Worm (Caenorhabditis elegans): ENCODE measurements around the gene srw-31.

srw-31 gene

DNA sequence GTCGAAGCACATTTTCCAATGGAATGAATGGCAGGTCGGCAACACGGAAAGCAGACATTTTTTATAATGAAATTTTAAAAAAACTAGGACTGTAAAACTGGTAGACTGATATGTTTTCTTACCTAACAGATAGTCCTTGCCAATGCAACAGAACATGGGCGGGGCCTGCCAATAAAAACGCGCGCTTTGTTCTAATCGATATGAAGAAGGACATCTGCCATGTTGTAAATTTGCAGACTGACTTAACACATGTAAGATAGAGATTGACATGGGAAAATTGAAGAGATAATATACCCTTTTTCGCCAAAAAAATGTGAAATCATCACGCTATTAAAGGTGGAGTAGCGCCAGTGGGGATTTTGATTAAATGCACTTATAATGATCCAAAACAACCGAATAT, 46.4 kb downstream of the srw-31 start, which contains the start of gene C38D9.8:
Gene C38D9.8 (minus strand): TSS at position 101 of the 400 bp plus-strand sequence.
- TF ChIP-seq tbp1 (GFP tag; optimal IDR thresholded peaks at IDR 0.05), result no peak
- TF ChIP-seq mcd-1 (GFP tag; IDR thresholded peaks at IDR 0.05), result no peak
- no peak for TF ChIP-seq rcor-1 (GFP tag; IDR thresholded peaks at IDR 0.05)
- no peak for TF ChIP-seq lin-40 (tag; optimal IDR thresholded peaks at IDR 0.05)
- TF ChIP-seq nhr-80 (tag; optimal IDR thresholded peaks at IDR 0.05), result no peak
- TF ChIP-seq F49E8.2 (tag; optimal IDR thresholded peaks at IDR 0.05; ENCODE audit: insufficient read depth), result no peak
- no peak for TF ChIP-seq dox-1 (GFP tag; IDR thresholded peaks at IDR 0.05)
- TF ChIP-seq tbx-9 (tag; optimal IDR thresholded peaks at IDR 0.05; ENCODE audit: borderline replicate concordance), result no peak
- TF ChIP-seq F52B5.7 (tag; optimal IDR thresholded peaks at IDR 0.05), result no peak
- TF ChIP-seq T26A5.8 (tag; optimal IDR thresholded peaks at IDR 0.05), result no peak
- no peak for TF ChIP-seq somi-1 (GFP tag; optimal IDR thresholded peaks at IDR 0.05)
- TF ChIP-seq ceh-27 (GFP tag; optimal IDR thresholded peaks at IDR 0.05), result no peak
- no peak for TF ChIP-seq ztf-25 (GFP tag; IDR thresholded peaks at IDR 0.05)
- no peak for TF ChIP-seq efl-1 (GFP tag; optimal IDR thresholded peaks at IDR 0.05)
- TF ChIP-seq F39B2.1 (GFP tag; IDR thresholded peaks at IDR 0.05), result no peak
- no peak for TF ChIP-seq nhr-120 (GFP tag; IDR thresholded peaks at IDR 0.05)
- no peak for TF ChIP-seq hmg-1.2 (GFP tag; IDR thresholded peaks at IDR 0.05)
- TF ChIP-seq sea-2 (GFP tag; IDR thresholded peaks at IDR 0.05), result no peak
- no peak for TF ChIP-seq rec-8 (tag; optimal IDR thresholded peaks at IDR 0.05)
